Fruit fly (Drosophila melanogaster): ENCODE data around the gene TfIIEbeta.

TfIIEbeta gene

DNA sequence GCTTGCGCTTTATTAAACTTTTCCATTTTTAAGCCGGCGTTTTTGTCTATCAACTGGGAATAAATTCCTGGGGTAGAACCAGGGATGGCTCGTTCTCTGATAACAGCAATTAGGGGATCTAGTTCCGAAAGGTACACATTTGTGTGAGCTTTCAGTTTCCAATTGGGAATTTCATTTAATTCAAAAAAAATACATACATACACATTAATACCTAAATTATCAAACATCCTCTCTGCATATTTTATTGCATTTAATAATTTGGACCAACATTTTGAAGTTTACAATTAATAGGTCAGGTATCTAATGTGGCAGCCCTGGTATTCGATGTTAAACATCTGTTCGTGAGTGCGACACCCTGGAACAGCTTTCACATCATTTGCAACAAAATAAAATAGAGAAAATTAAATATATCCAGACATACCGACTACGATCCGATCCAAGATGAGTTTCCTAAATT lies 27.7 kb upstream of the TfIIEbeta start, which contains the start of the genes CG15011 and CG1309 (continued):
- peak; percentile 59 for TF ChIP-seq D19B (GFP tag; optimal IDR thresholded peaks at IDR 0.05)
- TF ChIP-seq CG10543 (GFP tag; optimal IDR thresholded peaks at IDR 0.05) = peak; percentile 87
- peak; percentile 53 for TF ChIP-seq odd (GFP tag; optimal IDR thresholded peaks at IDR 0.05)
- peak; percentile 79 for TF ChIP-seq Six4 (GFP tag; optimal IDR thresholded peaks at IDR 0.05)
- peak; percentile 14 for TF ChIP-seq gcm2 (GFP tag; optimal IDR thresholded peaks at IDR 0.05)
- TF ChIP-seq sna (GFP tag; IDR thresholded peaks at IDR 0.05; ENCODE audit: partially characterized antibody) = no peak
- peak; percentile 76 for TF ChIP-seq CG17359 (tag; optimal IDR thresholded peaks at IDR 0.05)
- peak; percentile 79 to 90 for TF ChIP-seq chif (GFP tag; optimal IDR thresholded peaks at IDR 0.05)
- peak; percentile 51 for TF ChIP-seq CG31388 (GFP tag; optimal IDR thresholded peaks at IDR 0.05)
- TF ChIP-seq CG4820 (GFP tag; optimal IDR thresholded peaks at IDR 0.05) = peak; percentile 81
- TF ChIP-seq CG12104 (GFP tag; optimal IDR thresholded peaks at IDR 0.05) = peak; percentile 67
- peak; percentile 32; the same call in 1 of the 2 replicates for TF ChIP-seq dan (GFP tag; IDR thresholded peaks at IDR 0.05)
- peak; percentile 93 for TF ChIP-seq trem (tag; optimal IDR thresholded peaks at IDR 0.05)
- TF ChIP-seq Bgb (GFP tag; IDR thresholded peaks at IDR 0.05; ENCODE audit: partially characterized antibody) = no peak; the same call in 1 of the 2 replicates
- no peak for TF ChIP-seq Hr39 (optimal IDR thresholded peaks at IDR 0.05)
- peak; percentile 63 for TF ChIP-seq CG9437 (GFP tag; optimal IDR thresholded peaks at IDR 0.05)
- no peak for TF ChIP-seq fru (optimal IDR thresholded peaks at IDR 0.05)
- peak; percentile 59 for TF ChIP-seq Adf1 (GFP tag; IDR thresholded peaks at IDR 0.05)
- no peak for TF ChIP-seq MTF-1 (GFP tag; optimal IDR thresholded peaks at IDR 0.05; ENCODE audit: borderline replicate concordance)
- TF ChIP-seq pita (GFP tag; optimal IDR thresholded peaks at IDR 0.05) = no peak
- peak; percentile 75 for TF ChIP-seq D19A (tag; optimal IDR thresholded peaks at IDR 0.05)
- TF ChIP-seq CG11723 (GFP tag; optimal IDR thresholded peaks at IDR 0.05) = peak; percentile 23
- no peak for TF ChIP-seq Trl (optimal IDR thresholded peaks at IDR 0.05)
- peak; percentile 82 for TF ChIP-seq Trl (GFP tag; optimal IDR thresholded peaks at IDR 0.05)
- peak; percentile 31 for TF ChIP-seq CG2202 (tag; optimal IDR thresholded peaks at IDR 0.05)
- peak; percentile 80 for TF ChIP-seq Side (GFP tag; optimal IDR thresholded peaks at IDR 0.05)
- TF ChIP-seq Lim3 (GFP tag; IDR thresholded peaks at IDR 0.05) = no peak
- no peak for TF ChIP-seq cg (GFP tag; optimal IDR thresholded peaks at IDR 0.05)
- peak; percentile 63 for TF ChIP-seq crc (GFP tag; optimal IDR thresholded peaks at IDR 0.05)
- no peak for TF ChIP-seq CG1832 (GFP tag; optimal IDR thresholded peaks at IDR 0.05)
- TF ChIP-seq CG12219 (GFP tag; optimal IDR thresholded peaks at IDR 0.05) = peak; percentile 50
- TF ChIP-seq CG7556 (GFP tag; optimal IDR thresholded peaks at IDR 0.05) = peak; percentile 75

DNA sequence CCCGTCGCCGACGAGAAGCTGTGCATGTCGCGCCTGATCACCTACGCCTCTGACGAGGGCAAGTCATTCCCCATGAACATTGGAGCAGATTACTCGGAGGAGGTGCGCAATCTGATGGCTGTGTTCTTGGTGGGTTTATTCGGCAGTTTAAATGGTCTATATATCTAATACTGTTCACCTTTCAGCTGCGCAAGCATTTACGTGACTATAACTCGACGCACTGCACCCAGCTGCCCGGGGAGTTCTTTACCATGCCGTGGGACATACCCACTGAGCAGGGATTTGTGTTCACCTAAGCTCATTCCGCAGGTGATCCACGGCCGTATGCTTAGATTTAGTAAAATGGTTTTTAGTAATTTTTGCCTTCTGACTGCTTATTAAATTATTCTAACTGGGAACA lies 25.7 kb upstream of the TfIIEbeta start:
- no peak for TF ChIP-seq CG16813 (GFP tag; IDR thresholded peaks at IDR 0.05; ENCODE audit: partially characterized antibody)
- TF ChIP-seq Med (GFP tag) = peak; percentile 50
- TF ChIP-seq sens (GFP tag) = peak; percentile 51

- TF ChIP-seq CG12236 (GFP tag; optimal IDR thresholded peaks at IDR 0.05) (no peak), CG4820 (GFP tag; optimal IDR thresholded peaks at IDR 0.05) (no peak), Ets65A (GFP tag) (peak; percentile 82), E2f2 (GFP tag; IDR thresholded peaks at IDR 0.05) (peak; percentile 60), stc (GFP tag; IDR thresholded peaks at IDR 0.05) (no peak), Spps (tag; optimal IDR thresholded peaks at IDR 0.05) (no peak), CG15601 (tag; optimal IDR thresholded peaks at IDR 0.05) (peak; percentile 40), CG34376 (GFP tag; optimal IDR thresholded peaks at IDR 0.05) (peak; percentile 31), CG12659 (GFP tag; optimal IDR thresholded peaks at IDR 0.05) (peak; percentile 68), CG14710 (tag; optimal IDR thresholded peaks at IDR 0.05) (peak; percentile 76), CG10267 (tag; optimal IDR thresholded peaks at IDR 0.05) (peak; percentile 63), Max (GFP tag; optimal IDR thresholded peaks at IDR 0.05) (peak; percentile 25), sens (GFP tag) (peak; percentile 74), CG8290 (GFP tag; optimal IDR thresholded peaks at IDR 0.05) (peak; percentile 40), CG8290 (tag; optimal IDR thresholded peaks at IDR 0.05) (no peak), CG15011 (GFP tag; optimal IDR thresholded peaks at IDR 0.05) (no peak), pho (GFP tag; optimal IDR thresholded peaks at IDR 0.05) (no peak), trem (tag; optimal IDR thresholded peaks at IDR 0.05) (peak; percentile 99), slou (GFP tag; optimal IDR thresholded peaks at IDR 0.05) (peak; percentile 20)
Measured at dm6 chr3L:4262384-4262783, 24.5 kb upstream of the TfIIEbeta start, which contains the start of the genes CG11586 and VhaM9.7-a. CG11586 (minus strand) TSS chr3L:4262470. VhaM9.7-a (plus strand) TSS chr3L:4262705.
